Fruit fly (Drosophila melanogaster): ENCODE data around the gene CG31431.
A peak's percentile ranks its signal among the peaks of the same experiment; 100 is the strongest.

Gene CG31431

DNA sequence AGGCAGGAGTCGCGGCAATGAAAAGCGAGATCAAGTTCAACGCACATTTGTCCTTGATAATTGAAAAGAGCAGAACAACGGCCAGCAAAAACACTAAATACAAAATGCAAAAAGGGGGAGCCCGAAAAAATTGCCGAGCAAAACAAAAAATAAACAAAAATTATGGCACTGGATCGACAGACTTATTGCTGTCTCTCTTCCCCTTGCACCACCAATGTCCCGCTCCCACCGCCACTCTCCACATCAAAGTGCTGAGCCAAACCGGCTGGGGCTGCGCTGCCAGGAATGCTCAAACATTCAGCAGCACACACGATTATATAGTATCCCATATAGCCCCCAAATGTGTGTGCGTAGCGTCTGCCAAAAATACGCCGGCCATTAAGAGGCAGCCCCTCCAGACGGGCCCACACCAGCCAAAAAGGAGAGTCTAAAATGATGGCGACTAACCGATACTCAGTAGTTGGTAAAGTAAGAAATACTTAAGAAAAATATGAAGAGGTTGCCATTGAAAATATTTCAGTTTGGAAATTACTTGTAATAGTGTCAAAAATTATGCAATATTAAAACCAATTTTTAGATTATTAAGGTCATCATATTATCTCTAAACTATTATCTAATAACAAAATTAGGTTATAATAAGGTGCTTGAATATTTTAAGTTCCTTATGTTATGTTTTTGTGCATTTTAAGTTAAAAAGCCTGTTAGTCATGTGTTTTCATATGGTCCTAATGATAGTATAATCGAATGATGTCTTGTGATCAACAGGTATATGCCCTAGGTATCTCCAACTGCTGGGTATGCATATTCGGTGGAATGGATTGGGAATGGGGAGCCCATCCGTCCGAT is 51.1 kb downstream of the CG31431 start (continued):
- peak; percentile 42 for TF ChIP-seq Dfd (GFP tag; optimal IDR thresholded peaks at IDR 0.05)
- peak; percentile 62 for TF ChIP-seq dmrt93B (GFP tag; optimal IDR thresholded peaks at IDR 0.05)
- TF ChIP-seq h (GFP tag; optimal IDR thresholded peaks at IDR 0.05): peak; percentile 72
- TF ChIP-seq Hnf4 (GFP tag; optimal IDR thresholded peaks at IDR 0.05): peak; percentile 32
- no peak for TF ChIP-seq dsf (GFP tag; optimal IDR thresholded peaks at IDR 0.05; ENCODE audit: borderline replicate concordance)

DNA sequence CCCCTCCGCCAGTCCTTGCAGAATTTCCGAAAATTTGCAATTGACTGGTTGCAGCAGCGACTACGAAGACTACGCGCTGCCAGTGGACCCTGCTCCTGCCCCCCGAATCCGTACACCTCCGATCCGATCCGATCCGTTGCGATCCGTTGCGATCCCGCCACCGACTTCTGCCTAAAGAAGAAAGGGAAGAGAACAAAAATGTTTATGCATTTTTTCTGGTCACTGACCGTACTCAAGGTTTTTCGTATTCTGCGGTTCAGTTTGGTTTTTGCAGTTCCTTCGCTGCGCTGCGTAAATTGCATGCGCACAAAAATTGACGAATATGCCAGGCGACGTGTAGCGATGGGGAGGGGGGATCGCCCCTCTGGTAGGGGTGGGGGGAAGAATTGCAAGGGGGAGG is 51.8 kb downstream of the CG31431 start:
- TF ChIP-seq Rel (GFP tag; optimal IDR thresholded peaks at IDR 0.05) (no peak), Rel (tag; optimal IDR thresholded peaks at IDR 0.05) (peak; percentile 28), dmrt93B (GFP tag; optimal IDR thresholded peaks at IDR 0.05) (no peak), HLH106 (tag; optimal IDR thresholded peaks at IDR 0.05) (no peak)

DNA sequence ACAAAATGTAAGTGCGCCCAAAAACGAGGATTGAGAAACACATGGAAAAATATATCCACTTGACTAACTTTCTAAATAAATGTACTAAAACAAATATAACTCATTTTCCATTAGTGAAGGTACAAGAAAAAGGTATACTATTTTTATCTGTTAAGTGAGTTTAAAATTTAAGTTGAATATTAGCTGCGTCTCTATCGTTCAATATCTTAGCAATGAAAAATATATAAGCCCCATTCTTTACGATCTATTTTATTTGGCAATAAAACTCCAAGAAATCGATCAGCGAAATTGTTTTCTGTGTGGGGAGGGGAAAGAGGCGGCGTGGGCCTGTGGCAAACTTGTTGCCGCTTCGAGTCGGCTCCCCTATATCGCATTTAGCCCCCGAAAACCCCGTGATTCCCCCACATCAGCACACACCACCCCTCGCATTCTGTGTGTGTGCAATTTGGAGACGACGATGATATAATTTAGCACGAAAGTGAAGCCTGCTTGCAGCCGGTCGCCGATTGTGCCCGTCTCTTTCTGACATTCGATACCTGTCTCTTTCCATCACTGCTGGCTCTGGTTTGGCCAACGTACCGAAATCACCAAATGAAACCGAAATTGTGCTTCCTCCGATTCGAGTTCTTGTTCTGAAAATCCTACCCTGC is 52.3 kb downstream of the CG31431 start:
- TF ChIP-seq Sp1 (GFP tag; optimal IDR thresholded peaks at IDR 0.05) (peak; percentile 58), usp (GFP tag; optimal IDR thresholded peaks at IDR 0.05) (no peak), CG32264 (GFP tag; optimal IDR thresholded peaks at IDR 0.05) (no peak), GATAd (GFP tag; optimal IDR thresholded peaks at IDR 0.05) (no peak), woc (GFP tag; optimal IDR thresholded peaks at IDR 0.05) (no peak), Mio (GFP tag; optimal IDR thresholded peaks at IDR 0.05) (no peak), dsf (GFP tag; optimal IDR thresholded peaks at IDR 0.05; ENCODE audit: borderline replicate concordance) (no peak), Dfd (GFP tag; optimal IDR thresholded peaks at IDR 0.05) (no peak), fru (GFP tag; optimal IDR thresholded peaks at IDR 0.05) (peak; percentile 58), N (GFP tag; optimal IDR thresholded peaks at IDR 0.05) (no peak), Rel (GFP tag; optimal IDR thresholded peaks at IDR 0.05) (no peak), Rel (tag; optimal IDR thresholded peaks at IDR 0.05) (peak; percentile 88), Hr78 (GFP tag; optimal IDR thresholded peaks at IDR 0.05) (no peak), brk (GFP tag; optimal IDR thresholded peaks at IDR 0.05) (no peak), CrebA (GFP tag; optimal IDR thresholded peaks at IDR 0.05; ENCODE audit: borderline replicate concordance) (no peak), lola (GFP tag; optimal IDR thresholded peaks at IDR 0.05) (no peak), HLH106 (tag; optimal IDR thresholded peaks at IDR 0.05) (peak; percentile 67), Hr83 (GFP tag; optimal IDR thresholded peaks at IDR 0.05; ENCODE audit: poor library complexity, severe bottlenecking) (no peak), Myc (optimal IDR thresholded peaks at IDR 0.05) (no peak), Dif (GFP tag; optimal IDR thresholded peaks at IDR 0.05; ENCODE audit: partially characterized antibody) (no peak), foxo (GFP tag; optimal IDR thresholded peaks at IDR 0.05) (peak in 1 of 2 experiments; percentile 53), tai (GFP tag; optimal IDR thresholded peaks at IDR 0.05) (no peak), sv (GFP tag; optimal IDR thresholded peaks at IDR 0.05) (no peak), Vsx2 (GFP tag; optimal IDR thresholded peaks at IDR 0.05; ENCODE audit: partially characterized antibody) (no peak), rgr (GFP tag; optimal IDR thresholded peaks at IDR 0.05) (peak; percentile 49), h (GFP tag; optimal IDR thresholded peaks at IDR 0.05) (peak; percentile 67), jim (GFP tag; optimal IDR thresholded peaks at IDR 0.05) (no peak), br (GFP tag; optimal IDR thresholded peaks at IDR 0.05) (peak; percentile 27), OdsH (GFP tag; optimal IDR thresholded peaks at IDR 0.05) (peak; percentile 68), dmrt93B (GFP tag; optimal IDR thresholded peaks at IDR 0.05) (peak; percentile 26), CG9705 (GFP tag; optimal IDR thresholded peaks at IDR 0.05) (peak; percentile 25), sage (GFP tag; optimal IDR thresholded peaks at IDR 0.05) (no peak), Abd-B (GFP tag; optimal IDR thresholded peaks at IDR 0.05) (no peak), ey (GFP tag; optimal IDR thresholded peaks at IDR 0.05) (peak; percentile 71), Jra (GFP tag; optimal IDR thresholded peaks at IDR 0.05) (no peak), psq (GFP tag; optimal IDR thresholded peaks at IDR 0.05) (peak; percentile 43), pan (optimal IDR thresholded peaks at IDR 0.05) (no peak), dl (GFP tag; optimal IDR thresholded peaks at IDR 0.05; ENCODE audit: insufficient read depth in 1 of 2, partially characterized antibody in 2 of 2) (no peak), Hnf4 (GFP tag; optimal IDR thresholded peaks at IDR 0.05) (peak; percentile 28)
